Worm (Caenorhabditis elegans) whole organism, L3 larva: Measurements from ENCODE around the gene F54F2.14.

Source experiments
- ZK546.5 ChIP-seq: sonication (generic microtip); optimal IDR thresholded peaks from 2 replicates; lab custom pipeline; 2017; ENCODE audit warnings: missing biosample characterization, missing genetic modification characterization
- ama-1 ChIP-seq: fragments of 150-350 bp; optimal IDR thresholded peaks from 2 replicates; lab custom pipeline; 2018
- elt-2 ChIP-seq: sonication (generic microtip); optimal IDR thresholded peaks from 2 replicates; lab custom pipeline; 2016; ENCODE audit warnings: missing genetic modification reagents, mild to moderate bottlenecking, missing genetic modification characterization, missing compliant biosample characterization
- nhr-11 ChIP-seq: fragments of 150-350 bp; optimal IDR thresholded peaks from 2 replicates; lab custom pipeline; 2014; ENCODE audit warnings: missing biosample characterization, missing genetic modification characterization
- nhr-12 ChIP-seq: fragments of 150-350 bp; optimal IDR thresholded peaks from 2 replicates; lab custom pipeline; 2014; ENCODE audit warnings: missing biosample characterization, missing genetic modification characterization
- nhr-28 ChIP-seq: fragments of 150-350 bp; optimal IDR thresholded peaks from 2 replicates; lab custom pipeline; 2014; ENCODE audit warnings: missing biosample characterization, missing genetic modification characterization
- pqm-1 ChIP-seq: fragments of 150-350 bp; optimal IDR thresholded peaks from 2 replicates; lab custom pipeline; 2017; ENCODE audit warnings: missing biosample characterization, missing genetic modification characterization, inconsistent platforms
- snpc-4 ChIP-seq: fragments of 150-350 bp; optimal IDR thresholded peaks from 2 replicates; lab custom pipeline; 2014; ENCODE audit warnings: missing biosample characterization, missing genetic modification characterization
- ztf-11 ChIP-seq: fragments of 150-350 bp; optimal IDR thresholded peaks from 2 replicates; lab custom pipeline; 2014; ENCODE audit warnings: missing biosample characterization, missing genetic modification characterization

ce11 chrIII:8785426-8785825, 5.9 kb upstream of the F54F2.14 start:
- no peak for TF ChIP-seq nhr-28 (tag; lab: Kevin White, UChicago)
- peak; percentile 28 for TF ChIP-seq elt-2 (tag; lab: Kevin White, UChicago)
- TF ChIP-seq ZK546.5 (tag; lab: Kevin White, UChicago), result no peak
- no peak for TF ChIP-seq ama-1 (lab: Kevin White, UChicago)
- TF ChIP-seq ztf-11, result no peak
- peak; percentile 36 for TF ChIP-seq pqm-1 (tag; lab: Kevin White, UChicago)
- peak; percentile 36 for TF ChIP-seq nhr-11
- no peak for TF ChIP-seq nhr-12 (tag; lab: Kevin White, UChicago)
- no peak for TF ChIP-seq snpc-4 (tag; lab: Kevin White, UChicago)
